Fruit fly (Drosophila melanogaster) whole organism, embryonic: ENCODE measurements around the gene pyd.

Experiments
- Abd-B ChIP-seq: fragments of 200-800 bp; sonication (Bioruptor generic); optimal IDR thresholded peaks from 2 replicates; lab custom pipeline; 2018; ENCODE audit warnings: missing biosample characterization, mild to moderate bottlenecking, missing genetic modification characterization, moderate library complexity
- Antp ChIP-seq: fragments of 200-800 bp; sonication (Bioruptor generic); optimal IDR thresholded peaks from 3 replicates; lab custom pipeline; 2016; ENCODE audit warnings: missing biosample characterization, missing genetic modification characterization
- CG10274 ChIP-seq: fragments of 200-800 bp; sonication (Bioruptor generic); optimal IDR thresholded peaks from 3 replicates; lab custom pipeline; 2017; ENCODE audit warnings: missing biosample characterization, mild to moderate bottlenecking, missing genetic modification characterization
- CG10654 ChIP-seq: fragments of 200-800 bp; sonication (Bioruptor generic); optimal IDR thresholded peaks from 2 replicates; lab custom pipeline; 2016; ENCODE audit warnings: missing biosample characterization, missing genetic modification characterization
- CG11504 ChIP-seq: fragments of 200-800 bp; sonication (Bioruptor generic); optimal IDR thresholded peaks from 3 replicates; lab custom pipeline; 2019; ENCODE audit warnings: missing biosample characterization, mild to moderate bottlenecking, missing genetic modification characterization, moderate library complexity
- CG11696 ChIP-seq: fragments of 200-800 bp; sonication (Bioruptor generic); IDR thresholded peaks from 2 replicates; pipeline ENCODE4 v1.3.6; 2022; ENCODE audit warnings: missing biosample characterization, missing genetic modification characterization
- CG1233 ChIP-seq: fragments of 200-800 bp; sonication (Bioruptor generic); optimal IDR thresholded peaks from 4 replicates; lab custom pipeline; 2018; ENCODE audit warnings: missing biosample characterization, mild to moderate bottlenecking, missing genetic modification characterization
- CG14441 ChIP-seq: fragments of 200-800 bp; sonication (Bioruptor generic); IDR thresholded peaks from 2 replicates; pipeline ENCODE4 v1.3.6; 2022; ENCODE audit warnings: missing biosample characterization, missing genetic modification characterization
- CG14710 ChIP-seq: fragments of 200-800 bp; sonication (Bioruptor generic); optimal IDR thresholded peaks from 3 replicates; lab custom pipeline; 2019; ENCODE audit warnings: missing biosample characterization, mild to moderate bottlenecking, missing genetic modification characterization, moderate library complexity
- CG16813 ChIP-seq: fragments of 200-800 bp; sonication (Bioruptor generic); IDR thresholded peaks from 3 replicates; pipeline ENCODE4 v1.3.6; 2022; ENCODE audit warnings: missing biosample characterization, missing genetic modification characterization; ENCODE audit not compliant: partially characterized antibody
- CG17328 ChIP-seq: fragments of 200-800 bp; sonication (Bioruptor generic); IDR thresholded peaks from 2 replicates; pipeline ENCODE4 v1.3.6; 2022; ENCODE audit warnings: missing biosample characterization, missing genetic modification characterization
- CG17359 ChIP-seq: fragments of 200-800 bp; sonication (Bioruptor generic); optimal IDR thresholded peaks from 3 replicates; lab custom pipeline; 2018; ENCODE audit warnings: missing biosample characterization, mild to moderate bottlenecking, missing genetic modification characterization, moderate library complexity
- CG17568 ChIP-seq: fragments of 200-800 bp; sonication (Bioruptor generic); optimal IDR thresholded peaks from 2 replicates; lab custom pipeline; 2018; ENCODE audit warnings: missing biosample characterization, mild to moderate bottlenecking, missing genetic modification characterization, moderate library complexity
- CG18011 ChIP-seq: fragments of 200-800 bp; sonication (Bioruptor generic); optimal IDR thresholded peaks from 2 replicates; lab custom pipeline; 2017; ENCODE audit warnings: missing biosample characterization, missing genetic modification characterization, mild to moderate bottlenecking, moderate library complexity, missing genotype
- CG18262 ChIP-seq: fragments of 200-800 bp; optimal IDR thresholded peaks from 3 replicates; lab custom pipeline; 2019; ENCODE audit warnings: missing biosample characterization, mild to moderate bottlenecking, missing genetic modification characterization, moderate library complexity
- CG2199 ChIP-seq: fragments of 200-800 bp; sonication (Bioruptor generic); IDR thresholded peaks from 3 replicates; pipeline ENCODE4 v1.3.6; 2022; ENCODE audit warnings: missing biosample characterization, missing genetic modification characterization
- CG3163 ChIP-seq: fragments of 200-800 bp; sonication (Bioruptor generic); optimal IDR thresholded peaks from 3 replicates; lab custom pipeline; 2016; ENCODE audit warnings: missing biosample characterization, missing genetic modification characterization
- CG4360 ChIP-seq: fragments of 200-800 bp; sonication (Bioruptor generic); IDR thresholded peaks from 2 replicates; pipeline ENCODE4 v1.3.6; 2022; ENCODE audit warnings: missing biosample characterization, missing genetic modification characterization
- CG4820 ChIP-seq: fragments of 200-800 bp; sonication (Bioruptor generic); optimal IDR thresholded peaks from 3 replicates; lab custom pipeline; 2016; ENCODE audit warnings: missing biosample characterization, missing genetic modification characterization
- CG6175 ChIP-seq: fragments of 200-800 bp; sonication (Bioruptor generic); IDR thresholded peaks from 3 replicates; pipeline ENCODE4 v1.3.6; 2022; ENCODE audit warnings: missing biosample characterization, missing genetic modification characterization
- CG6272 ChIP-seq: fragments of 200-800 bp; sonication (Bioruptor generic); IDR thresholded peaks from 2 replicates; pipeline ENCODE4 v1.3.6; 2022; ENCODE audit warnings: missing biosample characterization, missing genetic modification characterization
- CG9876 ChIP-seq: fragments of 200-800 bp; sonication (Bioruptor generic); optimal IDR thresholded peaks from 2 replicates; lab custom pipeline; 2016; ENCODE audit warnings: missing biosample characterization, missing genetic modification characterization
- Camta ChIP-seq: fragments of 200-800 bp; sonication (Bioruptor generic); optimal IDR thresholded peaks from 2 replicates; lab custom pipeline; 2016; ENCODE audit warnings: missing biosample characterization, missing genetic modification characterization
- Ets65A ChIP-seq: fragments of 200-800 bp; sonication (Bioruptor generic); peaks from one replicate; lab custom pipeline; 2016; ENCODE audit warnings: missing biosample characterization, missing genetic modification characterization
- GATAe ChIP-seq: fragments of 200-800 bp; sonication (Bioruptor generic); conservative IDR thresholded peaks from 2 replicates; pipeline ENCODE4 v1.3.6; 2022; ENCODE audit warnings: missing biosample characterization, missing genetic modification characterization
- MTF-1 ChIP-seq: fragments of 200-800 bp; sonication (Bioruptor generic); optimal IDR thresholded peaks from 2 replicates; lab custom pipeline; 2018; ENCODE audit warnings: missing biosample characterization, mild to moderate bottlenecking, missing genetic modification characterization, borderline replicate concordance
- Med ChIP-seq: fragments of 200-800 bp; sonication (Bioruptor generic); peaks from one replicate; lab custom pipeline; 2016; ENCODE audit warnings: missing biosample characterization, missing genetic modification characterization, mild to moderate bottlenecking, inconsistent platforms, moderate library complexity
- Myb ChIP-seq: fragments of 200-800 bp; sonication (Bioruptor generic); optimal IDR thresholded peaks from 2 replicates; lab custom pipeline; 2016; ENCODE audit warnings: missing biosample characterization, missing genetic modification characterization
- Xrp1 ChIP-seq: fragments of 200-800 bp; sonication (Bioruptor generic); IDR thresholded peaks from 2 replicates; pipeline ENCODE4 v1.3.6; 2022; ENCODE audit warnings: missing biosample characterization, missing genetic modification characterization
- abd-A ChIP-seq: fragments of 200-800 bp; sonication (Bioruptor generic); optimal IDR thresholded peaks from 3 replicates; lab custom pipeline; 2019; ENCODE audit warnings: missing biosample characterization, mild to moderate bottlenecking, missing genetic modification characterization, moderate library complexity
- ase ChIP-seq: fragments of 200-800 bp; sonication (Bioruptor generic); IDR thresholded peaks from 3 replicates; pipeline ENCODE4 v1.3.6; 2022; ENCODE audit warnings: missing biosample characterization, missing genetic modification characterization
- ato ChIP-seq: fragments of 200-800 bp; sonication (Bioruptor generic); IDR thresholded peaks from 2 replicates; pipeline ENCODE4 v1.3.6; 2022; ENCODE audit warnings: missing biosample characterization, missing genetic modification characterization; ENCODE audit not compliant: partially characterized antibody
- bigmax ChIP-seq: fragments of 200-800 bp; sonication (Bioruptor generic); optimal IDR thresholded peaks from 2 replicates; lab custom pipeline; 2018; ENCODE audit warnings: missing biosample characterization, mild to moderate bottlenecking, missing genetic modification characterization
- chif ChIP-seq, 2 experiments: fragments of 200-800 bp; sonication (Bioruptor generic); optimal IDR thresholded peaks; 3 replicates each; lab custom pipeline; 2016; ENCODE audit warnings: missing biosample characterization in 2 of 2, missing genetic modification characterization in 2 of 2
- ci ChIP-seq: fragments of 200-800 bp; sonication (Bioruptor generic); IDR thresholded peaks from 3 replicates; pipeline ENCODE4 v1.3.6; 2022; ENCODE audit warnings: missing biosample characterization, missing genetic modification characterization
- da ChIP-seq: fragments of 200-800 bp; sonication (Bioruptor generic); optimal IDR thresholded peaks from 2 replicates; lab custom pipeline; 2016; ENCODE audit warnings: missing biosample characterization, missing genetic modification characterization
- dmrt11E ChIP-seq: fragments of 200-800 bp; sonication (Bioruptor generic); optimal IDR thresholded peaks from 3 replicates; lab custom pipeline; 2018; ENCODE audit warnings: missing biosample characterization, mild to moderate bottlenecking, missing genetic modification characterization, moderate library complexity
- fd102C ChIP-seq: fragments of 200-800 bp; sonication (Bioruptor generic); optimal IDR thresholded peaks from 2 replicates; lab custom pipeline; 2018; ENCODE audit warnings: missing biosample characterization, mild to moderate bottlenecking, missing genetic modification characterization, moderate library complexity
- grn ChIP-seq: fragments of 200-800 bp; sonication (Bioruptor generic); optimal IDR thresholded peaks from 3 replicates; lab custom pipeline; 2017; ENCODE audit warnings: missing biosample characterization, missing genetic modification characterization
- lab ChIP-seq: fragments of 200-800 bp; sonication (Bioruptor generic); optimal IDR thresholded peaks from 3 replicates; lab custom pipeline; 2017; ENCODE audit warnings: missing biosample characterization, missing genetic modification characterization, mild to moderate bottlenecking, moderate library complexity, missing genetic modification reagents
- odd ChIP-seq: fragments of 200-800 bp; sonication (Bioruptor generic); optimal IDR thresholded peaks from 2 replicates; lab custom pipeline; 2017; ENCODE audit warnings: missing biosample characterization, mild to moderate bottlenecking, missing genetic modification characterization
- pan ChIP-seq, 4 experiments: fragments of >200 bp in 3 of 4; fragments of 200-800 bp in 1 of 4; sonication (Bioruptor generic) in 1 of 4; optimal IDR thresholded peaks in 3 of 4; IDR thresholded peaks in 1 of 4; 2 replicates each; pipeline versions ENCODE4 v1.3.6 to Lab custom; 2017 to 2022; ENCODE audit warnings: missing biosample characterization in 2 of 4, missing genetic modification characterization in 2 of 4, mixed read lengths in 1 of 4
- salm ChIP-seq: fragments of 200-800 bp; sonication (Bioruptor generic); optimal IDR thresholded peaks from 2 replicates; lab custom pipeline; 2018; ENCODE audit warnings: missing biosample characterization, mild to moderate bottlenecking, missing genetic modification characterization
- slbo ChIP-seq: fragments of 200-800 bp; sonication (Bioruptor generic); IDR thresholded peaks from 2 replicates; pipeline ENCODE4 v1.3.6; 2022; ENCODE audit warnings: missing biosample characterization, missing genetic modification characterization
- so ChIP-seq: fragments of 200-800 bp; sonication (Bioruptor generic); IDR thresholded peaks from 3 replicates; pipeline ENCODE4 v1.3.6; 2022; ENCODE audit warnings: missing biosample characterization, missing genetic modification characterization
- vfl ChIP-seq: fragments of 200-800 bp; sonication (Bioruptor generic); optimal IDR thresholded peaks from 2 replicates; lab custom pipeline; 2016; ENCODE audit warnings: missing biosample characterization, missing genetic modification characterization
- vvl ChIP-seq: fragments of 200-800 bp; sonication (Bioruptor generic); IDR thresholded peaks from 2 replicates; pipeline ENCODE4 v1.3.6; 2022; ENCODE audit warnings: missing biosample characterization, missing genetic modification characterization
- zen ChIP-seq: fragments of 200-800 bp; sonication (Bioruptor generic); optimal IDR thresholded peaks from 3 replicates; lab custom pipeline; 2018; ENCODE audit warnings: missing biosample characterization, mild to moderate bottlenecking, missing genetic modification characterization, moderate library complexity
- zen2 ChIP-seq: fragments of 200-800 bp; sonication (Bioruptor generic); IDR thresholded peaks from 3 replicates; pipeline ENCODE4 v1.3.6; 2022; ENCODE audit warnings: missing biosample characterization, missing genetic modification characterization; ENCODE audit not compliant: partially characterized antibody
- zfh1 ChIP-seq: fragments of 200-800 bp; sonication (Bioruptor generic); IDR thresholded peaks from 3 replicates; pipeline ENCODE4 v1.3.6; 2022; ENCODE audit warnings: missing biosample characterization, missing genetic modification characterization

The pyd gene

dm6 chr3R:8923774-8924369, 7.8 kb downstream of the pyd start (continued):
- TF ChIP-seq CG4360 (peak; percentile 50; the same call in 1 of the 2 replicates), vfl (GFP tag; lab: Kevin White, UChicago) (no peak), da (GFP tag; lab: Kevin White, UChicago) (no peak), lab (peak; percentile 18), GATAe (no peak), Med (GFP tag; lab: Kevin White, UChicago) (peak; percentile 20), Ets65A (peak; percentile 78), Camta (no peak), slbo (GFP tag; lab: Robert Waterston, UW) (0 out of 2 replicates have a peak, but pooled peaks have one; percentile 14), CG17328 (no peak), CG11504 (tag; lab: Kevin White, UChicago) (peak; percentile 8), grn (GFP tag; lab: Kevin White, UChicago) (peak; percentile 10), bigmax (GFP tag; lab: Kevin White, UChicago) (no peak), CG2199 (GFP tag; lab: Robert Waterston, UW) (0 out of 3 replicates have a peak, but pooled peaks have one; percentile 88), vvl (GFP tag; lab: Robert Waterston, UW) (peak; percentile 48), Xrp1 (0 out of 2 replicates have a peak, but pooled peaks have one; percentile 18), ato (GFP tag; lab: Robert Waterston, UW) (no peak), abd-A (tag; lab: Kevin White, UChicago) (peak; percentile 71), chif (GFP tag; optimal IDR thresholded peaks at IDR 0.05; lab: Kevin White, UChicago) (peak in 1 of 2 experiments; percentile 15), CG1233 (GFP tag; lab: Kevin White, UChicago) (peak; percentile 26), CG18011 (GFP tag; lab: Kevin White, UChicago) (no peak), CG10274 (GFP tag; lab: Kevin White, UChicago) (no peak), CG4820 (GFP tag; lab: Kevin White, UChicago) (no peak), MTF-1 (no peak), ci (no peak), ase (0 out of 3 replicates have a peak, but pooled peaks have one; percentile 9), pan (optimal IDR thresholded peaks at IDR 0.05; lab: Kevin White, UChicago) (no peak), pan (GFP tag; optimal IDR thresholded peaks at IDR 0.05 in 1 of 2, IDR thresholded peaks at IDR 0.05 in 1 of 2) (peak in 1 of 2 experiments; percentile 28), CG6272 (GFP tag; lab: Robert Waterston, UW) (no peak), CG17568 (no peak), Abd-B (GFP tag; lab: Kevin White, UChicago) (peak; percentile 2), CG14441 (GFP tag; lab: Robert Waterston, UW) (peak; percentile 56), salm (peak; percentile 44)

- peak; percentile 35; the same call in 1 of the 2 replicates for TF ChIP-seq CG11696
- peak; percentile 55; the same call in 2 of the 3 replicates for TF ChIP-seq zfh1 (GFP tag; lab: Robert Waterston, UW)
- TF ChIP-seq CG18262 = peak; percentile 52
- peak; percentile 46 for TF ChIP-seq dmrt11E (tag; lab: Kevin White, UChicago)
- TF ChIP-seq CG14710 (tag; lab: Kevin White, UChicago) = peak; percentile 34
- no peak for TF ChIP-seq zen (tag; lab: Kevin White, UChicago)
- no peak for TF ChIP-seq zen2
- TF ChIP-seq odd = no peak
- no peak for TF ChIP-seq fd102C
- no peak for TF ChIP-seq Antp (GFP tag; lab: Kevin White, UChicago)
- TF ChIP-seq CG17359 (tag; lab: Kevin White, UChicago) = no peak
- no peak for TF ChIP-seq Myb (GFP tag; lab: Kevin White, UChicago)
- no peak for TF ChIP-seq CG16813 (GFP tag; lab: Robert Waterston, UW)
- TF ChIP-seq CG9876 (GFP tag; lab: Kevin White, UChicago) = no peak
- no peak for TF ChIP-seq CG10654 (GFP tag; lab: Kevin White, UChicago)
- TF ChIP-seq so (GFP tag; lab: Robert Waterston, UW) = no peak
- TF ChIP-seq CG6175 = no peak
- peak; percentile 19 for TF ChIP-seq Abd-B (GFP tag; lab: Kevin White, UChicago)
- no peak for TF ChIP-seq CG3163 (GFP tag; lab: Kevin White, UChicago)
These were observed 9.0 kb downstream of the pyd start for dm6 chr3R:8922617-8923242.
